Fruit fly (Drosophila melanogaster): ENCODE results near the gene SH3PX1.

The SH3PX1 gene

DNA sequence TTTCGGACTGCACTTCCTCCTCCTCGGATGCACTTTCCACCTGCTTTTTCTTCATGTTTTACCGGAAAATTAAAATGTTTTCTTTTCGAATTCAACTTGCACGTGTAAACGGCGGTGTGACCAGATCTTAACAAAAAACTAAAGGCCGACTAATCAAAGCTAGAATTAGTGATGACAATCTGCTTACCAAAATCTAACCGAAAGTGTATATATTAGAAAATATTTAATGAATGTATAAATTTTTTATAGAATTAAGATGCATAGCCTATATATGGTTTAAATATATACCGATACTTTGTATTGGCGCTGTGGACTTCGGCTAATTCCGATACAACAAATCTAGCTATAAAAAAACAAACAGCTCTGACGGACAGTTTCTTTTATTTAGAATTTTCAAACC lies 5.3 kb upstream of the SH3PX1 start, which contains the start of the genes CG18178 and CG14174 (continued):
- TF ChIP-seq Sox14 (GFP tag; optimal IDR thresholded peaks at IDR 0.05) (peak; percentile 51), CG3919 (GFP tag; optimal IDR thresholded peaks at IDR 0.05) (no peak), esn (GFP tag; optimal IDR thresholded peaks at IDR 0.05) (peak; percentile 60), CG6792 (GFP tag; optimal IDR thresholded peaks at IDR 0.05) (peak; percentile 15), CG6163 (GFP tag; IDR thresholded peaks at IDR 0.05) (0 out of 3 replicates have a peak, but pooled peaks have one; percentile 29), salr (GFP tag; optimal IDR thresholded peaks at IDR 0.05) (peak in 1 of 2 experiments; percentile 36), fkh (GFP tag; optimal IDR thresholded peaks at IDR 0.05) (no peak), CG6276 (GFP tag; optimal IDR thresholded peaks at IDR 0.05) (no peak), eg (GFP tag; IDR thresholded peaks at IDR 0.05) (peak; percentile 32; the same call in 1 of the 3 replicates), svp (GFP tag) (no peak), pdm3 (GFP tag; optimal IDR thresholded peaks at IDR 0.05) (no peak), dsx (GFP tag; optimal IDR thresholded peaks at IDR 0.05; ENCODE audit: poor library complexity, severe bottlenecking) (peak; percentile 61), Eip78C (GFP tag) (no peak), Eip93F (GFP tag; optimal IDR thresholded peaks at IDR 0.05) (no peak), fd59A (GFP tag; optimal IDR thresholded peaks at IDR 0.05) (no peak), ss (GFP tag; optimal IDR thresholded peaks at IDR 0.05) (no peak), Lpt (GFP tag; optimal IDR thresholded peaks at IDR 0.05) (no peak), OdsH (GFP tag; optimal IDR thresholded peaks at IDR 0.05) (no peak), CG15336 (GFP tag; IDR thresholded peaks at IDR 0.05) (peak; percentile 56; the same call in 1 of the 2 replicates), CG11902 (GFP tag; optimal IDR thresholded peaks at IDR 0.05) (peak; percentile 41), fd85E (GFP tag; optimal IDR thresholded peaks at IDR 0.05) (no peak), Sox102F (GFP tag; optimal IDR thresholded peaks at IDR 0.05) (no peak), spab (GFP tag; optimal IDR thresholded peaks at IDR 0.05) (no peak), Sox15 (GFP tag; optimal IDR thresholded peaks at IDR 0.05) (peak; percentile 44), Eip75B (GFP tag; optimal IDR thresholded peaks at IDR 0.05) (no peak), CG34406 (GFP tag; optimal IDR thresholded peaks at IDR 0.05) (peak; percentile 50), CG3032 (tag; optimal IDR thresholded peaks at IDR 0.05) (peak; percentile 78), CG8119 (GFP tag; IDR thresholded peaks at IDR 0.05) (no peak; the same call in 2 of the 3 replicates), vri (GFP tag; optimal IDR thresholded peaks at IDR 0.05) (no peak), Hr38 (GFP tag; optimal IDR thresholded peaks at IDR 0.05) (no peak), CG32006 (GFP tag; optimal IDR thresholded peaks at IDR 0.05) (no peak), Hr4 (GFP tag; optimal IDR thresholded peaks at IDR 0.05) (no peak), achi (GFP tag; optimal IDR thresholded peaks at IDR 0.05) (no peak), Ets96B (tag; optimal IDR thresholded peaks at IDR 0.05) (peak; percentile 69)

DNA sequence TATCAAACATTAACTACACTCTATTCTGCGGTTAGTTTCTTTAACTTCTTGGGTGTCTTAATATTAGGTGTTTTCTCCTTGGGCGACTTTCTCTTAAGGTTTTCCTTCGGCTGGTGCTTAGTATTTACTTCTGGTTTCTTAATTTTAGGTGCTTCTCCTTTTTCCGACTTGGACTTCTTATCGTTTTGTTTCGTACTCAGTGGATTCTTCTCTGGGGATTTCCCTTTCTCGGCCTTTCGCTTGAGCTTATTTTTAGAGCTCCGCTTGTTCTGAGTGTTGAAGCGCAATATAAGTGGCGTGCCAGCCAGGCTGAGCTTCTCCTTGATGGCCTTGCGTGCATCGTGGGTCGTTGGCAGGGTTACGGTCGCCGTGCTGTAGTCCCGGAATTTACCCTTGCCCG lies 4.2 kb upstream of the SH3PX1 start:
- TF ChIP-seq CG10669 (GFP tag; optimal IDR thresholded peaks at IDR 0.05) = no peak
- no peak for TF ChIP-seq salr (GFP tag; optimal IDR thresholded peaks at IDR 0.05)
- TF ChIP-seq CG31627 (GFP tag; optimal IDR thresholded peaks at IDR 0.05) = no peak
- no peak for TF ChIP-seq Sox15 (GFP tag; optimal IDR thresholded peaks at IDR 0.05)
- no peak for TF ChIP-seq CG3919 (GFP tag; optimal IDR thresholded peaks at IDR 0.05)
- TF ChIP-seq Eip75B (GFP tag; optimal IDR thresholded peaks at IDR 0.05) = no peak
- TF ChIP-seq Ets96B (tag; optimal IDR thresholded peaks at IDR 0.05) = no peak
- no peak for TF ChIP-seq net (GFP tag; optimal IDR thresholded peaks at IDR 0.05)
- no peak for TF ChIP-seq CG6163 (GFP tag; IDR thresholded peaks at IDR 0.05)
- no peak for TF ChIP-seq CG6276 (GFP tag; optimal IDR thresholded peaks at IDR 0.05)
- no peak for TF ChIP-seq Eip93F (GFP tag; optimal IDR thresholded peaks at IDR 0.05)
- TF ChIP-seq CG11294 (GFP tag; IDR thresholded peaks at IDR 0.05) = no peak
- TF ChIP-seq esn (GFP tag; optimal IDR thresholded peaks at IDR 0.05) = no peak
- TF ChIP-seq Gug (GFP tag; IDR thresholded peaks at IDR 0.05) = no peak

DNA sequence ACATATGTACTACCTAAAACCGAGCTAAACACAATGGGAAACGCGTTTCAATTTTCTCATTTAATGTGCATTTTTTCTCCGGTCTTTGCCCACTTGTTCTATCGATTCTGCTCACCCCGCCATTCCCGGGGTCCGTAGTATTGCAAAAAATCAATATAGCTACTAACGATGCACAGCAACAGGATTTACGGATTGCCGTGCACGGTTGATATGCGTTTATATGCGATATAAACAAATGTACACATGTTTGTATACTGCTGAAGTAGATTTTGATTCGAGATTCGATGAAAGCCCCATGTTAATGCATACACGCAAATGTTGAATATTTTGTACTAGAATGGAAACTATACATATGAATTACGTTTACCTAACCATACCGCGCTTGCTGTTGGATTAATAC lies 3.5 kb upstream of the SH3PX1 start:
- TF ChIP-seq CG16779 (tag; optimal IDR thresholded peaks at IDR 0.05) (peak; percentile 14), net (GFP tag; optimal IDR thresholded peaks at IDR 0.05) (no peak), cyc (GFP tag; optimal IDR thresholded peaks at IDR 0.05) (no peak), esn (GFP tag; optimal IDR thresholded peaks at IDR 0.05) (no peak), CG6854 (GFP tag; optimal IDR thresholded peaks at IDR 0.05) (no peak), Sox14 (GFP tag; optimal IDR thresholded peaks at IDR 0.05) (no peak), Gug (GFP tag; IDR thresholded peaks at IDR 0.05) (no peak)
